Worm (Caenorhabditis elegans) whole organism, L1 larva: ENCODE measurements around the gene C10A4.2.

Source experiments
- C04F5.9 ChIP-seq: sonication (generic microtip); optimal IDR thresholded peaks from 2 replicates; lab custom pipeline; 2016; ENCODE audit warnings: missing genetic modification characterization, missing compliant biosample characterization
- C16A3.4 ChIP-seq: fragments of 150-350 bp; optimal IDR thresholded peaks from 2 replicates; lab custom pipeline; 2014; ENCODE audit warnings: missing biosample characterization, missing genetic modification characterization
- C34B4.2 ChIP-seq: sonication (generic microtip); optimal IDR thresholded peaks from 2 replicates; lab custom pipeline; 2017; ENCODE audit warnings: mild to moderate bottlenecking, missing genetic modification characterization, missing compliant biosample characterization
- aha-1 ChIP-seq: fragments of 150-350 bp; optimal IDR thresholded peaks from 2 replicates; lab custom pipeline; 2014; ENCODE audit warnings: missing biosample characterization, missing genetic modification characterization
- alr-1 ChIP-seq: fragments of 200-800 bp; sonication (Bioruptor generic); optimal IDR thresholded peaks from 2 replicates; lab custom pipeline; 2018; ENCODE audit warnings: borderline replicate concordance, mild to moderate bottlenecking, missing genetic modification characterization, missing compliant biosample characterization
- ceh-88 ChIP-seq: fragments of 200-800 bp; sonication (Bioruptor generic); IDR thresholded peaks from 2 replicates; pipeline ENCODE4 v1.3.6; 2022; ENCODE audit warnings: missing genetic modification characterization, missing compliant biosample characterization
- dsc-1 ChIP-seq: sonication (generic microtip); optimal IDR thresholded peaks from 2 replicates; lab custom pipeline; 2016; ENCODE audit warnings: mild to moderate bottlenecking, missing genetic modification characterization, missing compliant biosample characterization
- efl-1 ChIP-seq, 4 experiments: fragments of 150-350 bp; optimal IDR thresholded peaks in 3 of 4; peaks in 1 of 4; 1 replicate in 1 of 4; 2 replicates in 3 of 4; lab custom pipeline; 2014; ENCODE audit warnings: missing biosample characterization in 2 of 4, missing genetic modification characterization in 2 of 4, missing genetic modification reagents in 2 of 4
- ets-5 ChIP-seq: fragments of 200-800 bp; sonication (Bioruptor generic); IDR thresholded peaks from 2 replicates; pipeline ENCODE4 v1.3.6; 2022; ENCODE audit warnings: missing genetic modification characterization, missing compliant biosample characterization
- fkh-10 ChIP-seq: sonication (generic microtip); optimal IDR thresholded peaks from 2 replicates; lab custom pipeline; 2017; ENCODE audit warnings: missing biosample characterization, missing genetic modification reagents, missing genetic modification characterization
- fkh-4 ChIP-seq: sonication (generic microtip); optimal IDR thresholded peaks from 2 replicates; lab custom pipeline; 2016; ENCODE audit warnings: missing compliant biosample characterization, missing genetic modification characterization, borderline replicate concordance
- grh-1 ChIP-seq: fragments of 200-800 bp; sonication (Bioruptor generic); IDR thresholded peaks from 2 replicates; pipeline ENCODE4 v1.3.6; 2022; ENCODE audit warnings: missing genetic modification reagents, missing genetic modification characterization, missing compliant biosample characterization
- isw-1 ChIP-seq: fragments of 200-800 bp; sonication (Bioruptor generic); IDR thresholded peaks from 2 replicates; pipeline ENCODE4 v1.3.6; 2022; ENCODE audit warnings: missing genetic modification characterization, missing compliant biosample characterization
- lin-13 ChIP-seq: fragments of 150-350 bp; optimal IDR thresholded peaks from 2 replicates; lab custom pipeline; 2014; ENCODE audit warnings: missing biosample characterization, missing genetic modification reagents, missing genetic modification characterization
- lin-14 ChIP-seq: fragments of 200-800 bp; sonication (Bioruptor generic); optimal IDR thresholded peaks from 2 replicates; lab custom pipeline; 2018; ENCODE audit warnings: mild to moderate bottlenecking, missing genetic modification characterization, moderate library complexity, missing compliant biosample characterization
- lin-15B ChIP-seq: fragments of 150-350 bp; sonication (generic microtip); optimal IDR thresholded peaks from 3 replicates; lab custom pipeline; 2014; ENCODE audit warnings: missing biosample characterization, missing genetic modification characterization
- lin-39 ChIP-seq: fragments of 150-350 bp; optimal IDR thresholded peaks from 2 replicates; lab custom pipeline; 2014; ENCODE audit warnings: missing biosample characterization, missing genetic modification reagents, missing genetic modification characterization
- mab-9 ChIP-seq: fragments of 200-800 bp; sonication (Bioruptor generic); IDR thresholded peaks from 2 replicates; pipeline ENCODE4 v1.3.6; 2022; ENCODE audit warnings: missing genetic modification reagents, missing genetic modification characterization, missing compliant biosample characterization
- mdl-1 ChIP-seq, 2 experiments: fragments of 150-350 bp; optimal IDR thresholded peaks; 2 replicates each; lab custom pipeline; 2014 to 2017; ENCODE audit warnings: missing biosample characterization in 2 of 2, missing genetic modification characterization in 2 of 2, inconsistent platforms in 1 of 2
- mep-1 ChIP-seq: fragments of 150-350 bp; optimal IDR thresholded peaks from 2 replicates; lab custom pipeline; 2014; ENCODE audit warnings: missing biosample characterization, missing genetic modification characterization
- nhr-12 ChIP-seq: sonication (generic microtip); optimal IDR thresholded peaks from 2 replicates; lab custom pipeline; 2017; ENCODE audit warnings: missing biosample characterization, missing genetic modification characterization
- nhr-19 ChIP-seq: fragments of 200-800 bp; sonication (Bioruptor generic); conservative IDR thresholded peaks from 2 replicates; pipeline ENCODE4 v1.3.6; 2022; ENCODE audit warnings: missing genetic modification characterization, missing compliant biosample characterization
- nhr-20 ChIP-seq: sonication (generic microtip); optimal IDR thresholded peaks from 2 replicates; lab custom pipeline; 2016; ENCODE audit warnings: mild to moderate bottlenecking, missing genetic modification characterization, missing compliant biosample characterization
- nhr-237 ChIP-seq: fragments of 150-350 bp; optimal IDR thresholded peaks from 2 replicates; lab custom pipeline; 2014; ENCODE audit warnings: missing biosample characterization, missing genetic modification characterization
- nhr-28 ChIP-seq: fragments of 150-350 bp; optimal IDR thresholded peaks from 2 replicates; lab custom pipeline; 2014; ENCODE audit warnings: missing biosample characterization, missing genetic modification characterization
- nhr-47 ChIP-seq: sonication (generic microtip); optimal IDR thresholded peaks from 2 replicates; lab custom pipeline; 2016; ENCODE audit warnings: mild to moderate bottlenecking, missing genetic modification characterization, moderate library complexity, missing compliant biosample characterization
- nhr-71 ChIP-seq: sonication (generic microtip); optimal IDR thresholded peaks from 2 replicates; lab custom pipeline; 2016; ENCODE audit warnings: mild to moderate bottlenecking, missing genetic modification characterization, moderate library complexity, missing compliant biosample characterization
- nhr-76 ChIP-seq: sonication (generic microtip); optimal IDR thresholded peaks from 2 replicates; lab custom pipeline; 2017; ENCODE audit warnings: missing biosample characterization, missing genetic modification characterization
- pax-3 ChIP-seq: fragments of 200-800 bp; sonication (Bioruptor generic); optimal IDR thresholded peaks from 2 replicates; lab custom pipeline; 2018; ENCODE audit warnings: mild to moderate bottlenecking, missing genetic modification characterization, moderate library complexity, missing compliant biosample characterization
- sox-4 ChIP-seq: sonication (generic microtip); optimal IDR thresholded peaks from 2 replicates; lab custom pipeline; 2016; ENCODE audit warnings: missing genetic modification characterization, missing compliant biosample characterization
- sptf-1 ChIP-seq: fragments of 150-350 bp; optimal IDR thresholded peaks from 2 replicates; lab custom pipeline; 2014; ENCODE audit warnings: missing biosample characterization, missing genetic modification characterization
- tbx-2 ChIP-seq: sonication (generic microtip); optimal IDR thresholded peaks from 2 replicates; lab custom pipeline; 2016; ENCODE audit warnings: missing genetic modification characterization, missing compliant biosample characterization
- tlp-1 ChIP-seq: fragments of 150-350 bp; optimal IDR thresholded peaks from 2 replicates; lab custom pipeline; 2014; ENCODE audit warnings: missing biosample characterization, missing genetic modification characterization
- xbp-1 ChIP-seq: sonication (generic microtip); optimal IDR thresholded peaks from 2 replicates; lab custom pipeline; 2016; ENCODE audit warnings: missing genetic modification characterization, missing compliant biosample characterization
- zip-4 ChIP-seq: fragments of 200-800 bp; sonication (Bioruptor generic); optimal IDR thresholded peaks from 2 replicates; lab custom pipeline; 2018; ENCODE audit warnings: mild to moderate bottlenecking, missing genetic modification characterization, moderate library complexity, missing compliant biosample characterization
- ztf-11 ChIP-seq, 2 experiments: sonication (generic microtip); optimal IDR thresholded peaks; 2 replicates each; lab custom pipeline; 2016 to 2017; ENCODE audit warnings: missing genetic modification characterization in 2 of 2, missing biosample characterization in 1 of 2, missing compliant biosample characterization in 1 of 2

The C10A4.2 gene

DNA sequence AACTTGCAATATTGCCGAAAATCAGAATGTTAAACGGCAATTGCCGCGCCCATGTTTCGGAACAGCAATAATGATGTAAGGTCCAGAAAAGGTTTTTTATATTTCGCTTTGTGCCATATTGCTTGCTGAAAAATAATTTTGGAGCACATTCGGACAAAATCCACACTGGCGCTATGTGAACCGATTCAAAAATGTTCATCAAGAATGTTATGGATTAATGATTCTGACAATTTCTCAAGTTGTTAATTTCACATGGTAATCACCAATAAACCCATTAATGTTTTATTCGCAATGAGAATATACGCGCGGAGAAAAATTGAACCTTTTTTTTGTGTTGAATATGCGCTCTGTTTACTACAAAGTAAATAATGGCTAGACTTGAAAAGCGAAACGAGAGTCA is 5.5 kb upstream of the C10A4.2 start:
- no peak for TF ChIP-seq fkh-4
- TF ChIP-seq mep-1 (tag; lab: Kevin White, UChicago), result no peak
- TF ChIP-seq ets-5, result no peak
- no peak for TF ChIP-seq lin-15B (tag; lab: Kevin White, UChicago)
- TF ChIP-seq nhr-19 (GFP tag; lab: Robert Waterston, UW), result no peak
- TF ChIP-seq sptf-1 (tag; lab: Kevin White, UChicago), result no peak
- no peak for TF ChIP-seq mab-9 (GFP tag; lab: Robert Waterston, UW)
- TF ChIP-seq nhr-28 (tag; lab: Kevin White, UChicago), result no peak
- no peak for TF ChIP-seq lin-13
- no peak for TF ChIP-seq nhr-76
- no peak for TF ChIP-seq sox-4 (tag; lab: Kevin White, UChicago)
- TF ChIP-seq grh-1 (GFP tag; lab: Robert Waterston, UW), result no peak
- TF ChIP-seq C16A3.4 (tag; lab: Kevin White, UChicago), result no peak
- TF ChIP-seq ceh-88 (GFP tag; lab: Robert Waterston, UW), result no peak
- no peak for TF ChIP-seq lin-39
- TF ChIP-seq zip-4 (GFP tag; lab: Kevin White, UChicago), result no peak
- TF ChIP-seq mdl-1 (tag; optimal IDR thresholded peaks at IDR 0.05; lab: Kevin White, UChicago), result no peak

DNA sequence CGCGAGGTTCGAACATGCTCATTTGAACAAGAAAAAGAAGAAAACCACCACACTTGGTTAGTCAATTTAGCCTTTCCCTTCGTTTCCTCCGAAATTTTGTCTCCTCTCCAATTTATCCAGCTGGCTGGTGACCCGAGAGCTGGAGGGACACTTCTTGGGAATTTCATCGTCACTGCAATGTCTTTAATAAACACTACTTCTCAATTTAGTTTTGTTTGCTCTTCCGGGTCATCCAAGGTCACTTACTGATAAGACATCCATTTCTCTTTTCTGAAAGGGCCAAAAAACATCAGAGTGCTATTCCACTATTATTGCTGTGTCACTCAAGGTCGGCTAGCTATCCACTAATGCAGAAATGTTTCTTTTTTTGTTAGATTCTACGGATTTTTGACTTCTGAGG is 4.6 kb upstream of the C10A4.2 start, which contains the start of gene C10A4.3:
Gene C10A4.3, plus strand, starts transcription at position 301 of the 400 bp plus-strand sequence.
- TF ChIP-seq nhr-71 (tag; lab: Kevin White, UChicago) (no peak), xbp-1 (no peak), grh-1 (GFP tag; lab: Robert Waterston, UW) (no peak), zip-4 (GFP tag; lab: Kevin White, UChicago) (no peak), lin-14 (GFP tag; lab: Kevin White, UChicago) (no peak), nhr-19 (GFP tag; lab: Robert Waterston, UW) (no peak), dsc-1 (tag; lab: Kevin White, UChicago) (no peak), alr-1 (tag; lab: Kevin White, UChicago) (no peak), efl-1 (optimal IDR thresholded peaks at IDR 0.05; lab: Kevin White, UChicago) (no peak), efl-1 (GFP tag; optimal IDR thresholded peaks at IDR 0.05 in 1 of 2; lab: Kevin White, UChicago) (no peak), ets-5 (no peak)

DNA sequence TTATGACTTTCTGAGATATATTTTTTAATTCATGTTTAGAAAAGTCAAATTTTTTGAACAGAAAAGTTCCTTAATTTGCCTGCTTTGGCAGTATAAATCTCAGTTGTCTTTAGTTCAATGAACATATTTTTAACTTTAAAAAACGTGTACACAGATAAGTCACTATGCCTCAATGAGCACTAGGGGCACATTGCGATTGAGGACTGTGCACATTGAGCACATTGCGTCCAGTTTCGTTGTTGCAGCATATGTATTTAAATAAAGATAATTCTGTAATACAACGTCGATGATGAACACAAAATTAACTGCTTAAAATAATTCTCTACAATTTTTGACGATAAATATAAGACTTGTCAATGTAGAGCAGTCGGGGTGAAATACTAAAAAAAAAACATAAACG is 2.3 kb upstream of the C10A4.2 start:
- TF ChIP-seq isw-1 (GFP tag; lab: Robert Waterston, UW) (no peak), efl-1 (optimal IDR thresholded peaks at IDR 0.05; lab: Kevin White, UChicago) (no peak), efl-1 (GFP tag; optimal IDR thresholded peaks at IDR 0.05 in 1 of 2; lab: Kevin White, UChicago) (peak in 1 of 2 experiments; percentile 91)

DNA sequence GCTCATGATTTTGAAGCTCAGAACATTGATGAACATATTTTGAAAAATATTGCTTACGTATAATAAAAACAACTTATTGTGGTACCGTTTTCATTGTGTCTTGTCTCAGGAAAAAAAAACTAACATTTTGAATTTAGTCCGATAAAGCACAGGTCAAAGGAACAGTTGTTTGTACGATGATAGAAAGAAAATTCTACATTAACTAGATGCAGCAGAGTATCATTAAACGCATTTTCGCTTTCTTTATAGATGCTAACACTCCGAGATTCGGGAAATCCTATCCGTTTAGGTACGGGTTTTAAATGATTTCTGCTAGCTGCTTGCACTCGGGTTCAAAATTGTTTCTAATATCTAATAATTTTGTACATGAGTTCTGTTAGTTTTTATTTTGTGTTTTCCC is 1.0 kb upstream of the C10A4.2 start:
- no peak for TF ChIP-seq ztf-11 (tag; optimal IDR thresholded peaks at IDR 0.05; lab: Kevin White, UChicago)
- TF ChIP-seq C16A3.4 (tag; lab: Kevin White, UChicago), result no peak
- TF ChIP-seq dsc-1 (tag; lab: Kevin White, UChicago), result no peak
- TF ChIP-seq tbx-2 (tag; lab: Kevin White, UChicago), result no peak
- no peak for TF ChIP-seq fkh-10
- no peak for TF ChIP-seq nhr-20 (tag; lab: Kevin White, UChicago)
- TF ChIP-seq nhr-19 (GFP tag; lab: Robert Waterston, UW), result no peak
- no peak for TF ChIP-seq aha-1
- no peak for TF ChIP-seq pax-3 (tag; lab: Kevin White, UChicago)
- no peak for TF ChIP-seq nhr-47 (tag; lab: Kevin White, UChicago)
- no peak for TF ChIP-seq lin-13
- no peak for TF ChIP-seq tlp-1 (tag; lab: Kevin White, UChicago)
- no peak for TF ChIP-seq nhr-12 (tag; lab: Kevin White, UChicago)
- TF ChIP-seq C04F5.9 (tag; lab: Kevin White, UChicago), result no peak
- no peak for TF ChIP-seq nhr-237 (tag; lab: Kevin White, UChicago)
- TF ChIP-seq grh-1 (GFP tag; lab: Robert Waterston, UW), result no peak
- TF ChIP-seq C34B4.2, result no peak
